Fruit fly (Drosophila melanogaster) whole organism, embryonic: Measurements from ENCODE around the gene Chchd2.

Experiments used
- Abd-B ChIP-seq: fragments of 200-800 bp; sonication (Bioruptor generic); optimal IDR thresholded peaks from 2 replicates; lab custom pipeline; 2018; ENCODE audit warnings: missing biosample characterization, mild to moderate bottlenecking, missing genetic modification characterization, moderate library complexity
- Aef1 ChIP-seq: fragments of 200-800 bp; sonication (Bioruptor generic); IDR thresholded peaks from 3 replicates; pipeline ENCODE4 v1.3.6; 2022; ENCODE audit warnings: missing biosample characterization, missing genetic modification characterization
- Asciz ChIP-seq: fragments of 200-800 bp; sonication (Bioruptor generic); optimal IDR thresholded peaks from 2 replicates; lab custom pipeline; 2017; ENCODE audit warnings: missing biosample characterization, mild to moderate bottlenecking, missing genetic modification characterization, missing genetic modification reagents
- Atf3 ChIP-seq: fragments of 200-800 bp; sonication (Bioruptor generic); optimal IDR thresholded peaks from 3 replicates; lab custom pipeline; 2016; ENCODE audit warnings: missing biosample characterization, missing genetic modification characterization
- Awh ChIP-seq: fragments of 200-800 bp; sonication (Bioruptor generic); IDR thresholded peaks from 2 replicates; pipeline ENCODE4, ENCODE4 v1.3.6; 2022; ENCODE audit warnings: missing biosample characterization, missing genetic modification characterization
- Bdp1 ChIP-seq: fragments of 200-800 bp; sonication (Bioruptor generic); optimal IDR thresholded peaks from 3 replicates; lab custom pipeline; 2016; ENCODE audit warnings: missing biosample characterization, missing genetic modification characterization
- CG11085 ChIP-seq: fragments of 200-800 bp; sonication (Bioruptor generic); IDR thresholded peaks from 2 replicates; pipeline ENCODE4 v1.3.6; 2022; ENCODE audit warnings: missing biosample characterization, missing genetic modification characterization
- CG11560 ChIP-seq: fragments of 200-800 bp; sonication (Bioruptor generic); IDR thresholded peaks from 3 replicates; pipeline ENCODE4 v1.3.6; 2022; ENCODE audit warnings: missing biosample characterization, missing genetic modification characterization
- CG11696 ChIP-seq: fragments of 200-800 bp; sonication (Bioruptor generic); IDR thresholded peaks from 2 replicates; pipeline ENCODE4 v1.3.6; 2022; ENCODE audit warnings: missing biosample characterization, missing genetic modification characterization
- CG11723 ChIP-seq: fragments of 200-800 bp; sonication (Bioruptor generic); optimal IDR thresholded peaks from 2 replicates; lab custom pipeline; 2017; ENCODE audit warnings: missing biosample characterization, mild to moderate bottlenecking, missing genetic modification characterization
- CG1233 ChIP-seq: fragments of 200-800 bp; sonication (Bioruptor generic); optimal IDR thresholded peaks from 4 replicates; lab custom pipeline; 2018; ENCODE audit warnings: missing biosample characterization, mild to moderate bottlenecking, missing genetic modification characterization
- CG14014 ChIP-seq: fragments of 200-800 bp; sonication (Bioruptor generic); IDR thresholded peaks from 2 replicates; pipeline ENCODE4 v1.3.6; 2022; ENCODE audit warnings: missing biosample characterization, missing genetic modification characterization
- CG14965 ChIP-seq: fragments of 200-800 bp; sonication (Bioruptor generic); optimal IDR thresholded peaks from 2 replicates; lab custom pipeline; 2016; ENCODE audit warnings: missing biosample characterization, missing genetic modification characterization, borderline replicate concordance
- CG1529 ChIP-seq: fragments of 200-800 bp; sonication (Bioruptor generic); optimal IDR thresholded peaks from 3 replicates; lab custom pipeline; 2018; ENCODE audit warnings: missing biosample characterization, missing genetic modification characterization
- CG16779 ChIP-seq: fragments of 200-800 bp; sonication (Bioruptor generic); IDR thresholded peaks from 2 replicates; pipeline ENCODE4 v1.3.6; 2022; ENCODE audit warnings: missing biosample characterization, missing genetic modification characterization
- CG42726 ChIP-seq: fragments of 200-800 bp; sonication (Bioruptor generic); IDR thresholded peaks from 2 replicates; pipeline ENCODE4 v1.3.6; 2022; ENCODE audit warnings: missing biosample characterization, missing genetic modification characterization; ENCODE audit not compliant: partially characterized antibody
- CG4617 ChIP-seq: fragments of 200-800 bp; sonication (Bioruptor generic); optimal IDR thresholded peaks from 3 replicates; lab custom pipeline; 2016; ENCODE audit warnings: missing biosample characterization, missing genetic modification characterization, borderline replicate concordance
- CG6254 ChIP-seq: fragments of 200-800 bp; sonication (Bioruptor generic); optimal IDR thresholded peaks from 3 replicates; lab custom pipeline; 2017; ENCODE audit warnings: mild to moderate bottlenecking, missing biosample characterization, missing genetic modification reagents, missing genetic modification characterization
- CG6272 ChIP-seq: fragments of 200-800 bp; sonication (Bioruptor generic); IDR thresholded peaks from 2 replicates; pipeline ENCODE4 v1.3.6; 2022; ENCODE audit warnings: missing biosample characterization, missing genetic modification characterization
- CG7786 ChIP-seq: fragments of 200-800 bp; sonication (Bioruptor generic); optimal IDR thresholded peaks from 2 replicates; lab custom pipeline; 2016; ENCODE audit warnings: missing biosample characterization, missing genetic modification characterization
- CG8290 ChIP-seq, 3 experiments: fragments of 200-800 bp; sonication (Bioruptor generic); optimal IDR thresholded peaks; 2 replicates each; lab custom pipeline; 2016 to 2019; ENCODE audit warnings: missing biosample characterization in 3 of 3, missing genetic modification characterization in 3 of 3, mild to moderate bottlenecking in 2 of 3, moderate library complexity in 1 of 3
- Camta ChIP-seq: fragments of 200-800 bp; sonication (Bioruptor generic); optimal IDR thresholded peaks from 2 replicates; lab custom pipeline; 2016; ENCODE audit warnings: missing biosample characterization, missing genetic modification characterization
- CoRest ChIP-seq: fragments of 200-800 bp; sonication (Bioruptor generic); optimal IDR thresholded peaks from 3 replicates; lab custom pipeline; 2018; ENCODE audit warnings: missing biosample characterization, mild to moderate bottlenecking, missing genetic modification characterization, moderate library complexity
- Hr39 ChIP-seq: fragments of >200 bp; optimal IDR thresholded peaks from 2 replicates; lab custom pipeline; 2017
- Hr51 ChIP-seq, 2 experiments: fragments of 200-800 bp; sonication (Bioruptor generic); optimal IDR thresholded peaks; 2 replicates in 1 of 2; 3 replicates in 1 of 2; lab custom pipeline; 2016 to 2018; ENCODE audit warnings: missing biosample characterization in 2 of 2, missing genetic modification characterization in 2 of 2, mild to moderate bottlenecking in 1 of 2, moderate library complexity in 1 of 2
- Kr ChIP-seq: fragments of 200-800 bp; sonication (Bioruptor generic); optimal IDR thresholded peaks from 2 replicates; lab custom pipeline; 2017; ENCODE audit warnings: missing biosample characterization, mild to moderate bottlenecking, missing genetic modification characterization
- Myb ChIP-seq: fragments of 200-800 bp; sonication (Bioruptor generic); optimal IDR thresholded peaks from 2 replicates; lab custom pipeline; 2016; ENCODE audit warnings: missing biosample characterization, missing genetic modification characterization
- Nf-YA ChIP-seq: fragments of 200-800 bp; sonication (Bioruptor generic); IDR thresholded peaks from 2 replicates; pipeline ENCODE4 v1.3.6; 2022; ENCODE audit warnings: missing biosample characterization, missing genetic modification characterization
- Oli ChIP-seq: fragments of 200-800 bp; sonication (Bioruptor generic); optimal IDR thresholded peaks from 2 replicates; lab custom pipeline; 2018; ENCODE audit warnings: missing biosample characterization, mild to moderate bottlenecking, missing genetic modification characterization, moderate library complexity
- Ptx1 ChIP-seq: fragments of 200-800 bp; sonication (Bioruptor generic); IDR thresholded peaks from 2 replicates; pipeline ENCODE4 v1.3.6; 2022; ENCODE audit warnings: missing biosample characterization, missing genetic modification characterization
- Rfx ChIP-seq: fragments of 200-800 bp; sonication (Bioruptor generic); IDR thresholded peaks from 2 replicates; pipeline ENCODE4 v1.3.6; 2022; ENCODE audit warnings: missing biosample characterization, missing genetic modification characterization
- Six4 ChIP-seq: fragments of 200-800 bp; sonication (Bioruptor generic); optimal IDR thresholded peaks from 2 replicates; lab custom pipeline; 2016; ENCODE audit warnings: missing biosample characterization, missing genetic modification characterization
- ab ChIP-seq: fragments of 200-800 bp; sonication (Bioruptor generic); optimal IDR thresholded peaks from 2 replicates; lab custom pipeline; 2016; ENCODE audit warnings: missing biosample characterization, missing genetic modification characterization
- ato ChIP-seq: fragments of 200-800 bp; sonication (Bioruptor generic); IDR thresholded peaks from 2 replicates; pipeline ENCODE4 v1.3.6; 2022; ENCODE audit warnings: missing biosample characterization, missing genetic modification characterization; ENCODE audit not compliant: partially characterized antibody
- caup ChIP-seq: fragments of 200-800 bp; sonication (Bioruptor generic); optimal IDR thresholded peaks from 3 replicates; lab custom pipeline; 2017; ENCODE audit warnings: missing biosample characterization, mild to moderate bottlenecking, missing genetic modification characterization, moderate library complexity; ENCODE audit not compliant: severe bottlenecking
- dan ChIP-seq: fragments of 200-800 bp; sonication (Bioruptor generic); IDR thresholded peaks from 2 replicates; pipeline ENCODE4 v1.3.6; 2022; ENCODE audit warnings: missing biosample characterization, missing genetic modification characterization
- disco-r ChIP-seq: fragments of 200-800 bp; sonication (Bioruptor generic); optimal IDR thresholded peaks from 2 replicates; lab custom pipeline; 2016; ENCODE audit warnings: missing biosample characterization, missing genetic modification characterization
- dysf ChIP-seq: fragments of 200-800 bp; sonication (Bioruptor generic); IDR thresholded peaks from 3 replicates; pipeline ENCODE4 v1.3.6; 2022; ENCODE audit warnings: missing biosample characterization, missing genetic modification characterization
- fd3F ChIP-seq: fragments of 200-800 bp; sonication (Bioruptor generic); optimal IDR thresholded peaks from 2 replicates; lab custom pipeline; 2018; ENCODE audit warnings: missing biosample characterization, mild to moderate bottlenecking, missing genetic modification characterization, moderate library complexity
- fu2 ChIP-seq: fragments of 200-800 bp; sonication (Bioruptor generic); optimal IDR thresholded peaks from 2 replicates; lab custom pipeline; 2016; ENCODE audit warnings: missing biosample characterization, missing genetic modification characterization
- gt ChIP-seq: fragments of 200-800 bp; sonication (Bioruptor generic); IDR thresholded peaks from 2 replicates; pipeline ENCODE4 v1.3.6; 2022; ENCODE audit warnings: missing biosample characterization, missing genetic modification characterization
- hb ChIP-seq: fragments of 200-800 bp; sonication (Bioruptor generic); IDR thresholded peaks from 3 replicates; pipeline ENCODE4 v1.3.6; 2022; ENCODE audit warnings: missing biosample characterization, missing genetic modification characterization; ENCODE audit not compliant: partially characterized antibody
- jing ChIP-seq: fragments of 200-800 bp; sonication (Bioruptor generic); optimal IDR thresholded peaks from 2 replicates; lab custom pipeline; 2018; ENCODE audit warnings: missing biosample characterization, mild to moderate bottlenecking, missing genetic modification characterization
- klu ChIP-seq: fragments of 200-800 bp; sonication (Bioruptor generic); IDR thresholded peaks from 2 replicates; pipeline ENCODE4 v1.3.6; 2022; ENCODE audit warnings: missing biosample characterization, missing genetic modification characterization
- shn ChIP-seq: fragments of 200-800 bp; sonication (Bioruptor generic); optimal IDR thresholded peaks from 3 replicates; lab custom pipeline; 2016; ENCODE audit warnings: missing biosample characterization, missing genetic modification characterization
- sisA ChIP-seq: fragments of 200-800 bp; sonication (Bioruptor generic); IDR thresholded peaks from 2 replicates; pipeline ENCODE4 v1.3.6; 2022; ENCODE audit warnings: missing biosample characterization, missing genetic modification characterization
- slbo ChIP-seq: fragments of 200-800 bp; sonication (Bioruptor generic); IDR thresholded peaks from 2 replicates; pipeline ENCODE4 v1.3.6; 2022; ENCODE audit warnings: missing biosample characterization, missing genetic modification characterization
- slp2 ChIP-seq: fragments of 200-800 bp; sonication (Bioruptor generic); optimal IDR thresholded peaks from 2 replicates; lab custom pipeline; 2016; ENCODE audit warnings: missing biosample characterization, missing genetic modification characterization
- tup ChIP-seq: fragments of 200-800 bp; sonication (Bioruptor generic); optimal IDR thresholded peaks from 2 replicates; lab custom pipeline; 2016; ENCODE audit warnings: missing biosample characterization, mild to moderate bottlenecking, missing genetic modification characterization, moderate library complexity
- vnd ChIP-seq: fragments of 200-800 bp; sonication (Bioruptor generic); IDR thresholded peaks from 3 replicates; pipeline ENCODE4 v1.3.6; 2022; ENCODE audit warnings: missing biosample characterization, missing genetic modification characterization; ENCODE audit not compliant: partially characterized antibody
- z ChIP-seq: fragments of 200-800 bp; sonication (Bioruptor generic); IDR thresholded peaks from 3 replicates; pipeline ENCODE4 v1.3.6; 2022; ENCODE audit warnings: missing biosample characterization, missing genetic modification characterization

The Chchd2 gene

dm6 chrX:17142940-17143534 is 5.8 kb upstream of the Chchd2 start, which contains the start of the genes mei-217 and mei-218 (continued):
- no peak for TF ChIP-seq Oli (tag; lab: Kevin White, UChicago)
- no peak for TF ChIP-seq CG11085
- no peak for TF ChIP-seq tup (GFP tag; lab: Kevin White, UChicago)
- TF ChIP-seq slp2 (GFP tag; lab: Kevin White, UChicago): no peak
- TF ChIP-seq CG1233: no peak
- TF ChIP-seq Aef1 (GFP tag; lab: Robert Waterston, UW): 0 out of 3 replicates have a peak, but pooled peaks have one; percentile 20
- TF ChIP-seq Nf-YA (GFP tag; lab: Robert Waterston, UW): no peak
- TF ChIP-seq CG11696 (GFP tag; lab: Robert Waterston, UW): no peak
- TF ChIP-seq CG4617 (GFP tag; lab: Kevin White, UChicago): peak; percentile 4
- no peak for TF ChIP-seq klu (GFP tag; lab: Robert Waterston, UW)
- TF ChIP-seq Six4 (GFP tag; lab: Kevin White, UChicago): no peak
- no peak for TF ChIP-seq z (GFP tag; lab: Robert Waterston, UW)
- TF ChIP-seq CG8290 (GFP tag; optimal IDR thresholded peaks at IDR 0.05; lab: Kevin White, UChicago): no peak
- TF ChIP-seq CG8290 (tag; optimal IDR thresholded peaks at IDR 0.05; lab: Kevin White, UChicago): no peak
- TF ChIP-seq CG1529 (GFP tag; lab: Kevin White, UChicago): no peak
- no peak for TF ChIP-seq ato
- no peak for TF ChIP-seq fu2 (GFP tag; lab: Kevin White, UChicago)
- TF ChIP-seq caup (GFP tag; lab: Kevin White, UChicago): no peak
- TF ChIP-seq Hr39 (lab: Kevin White, UChicago): no peak
- no peak for TF ChIP-seq CG16779 (GFP tag; lab: Robert Waterston, UW)
- peak; percentile 1 for TF ChIP-seq Myb (GFP tag; lab: Kevin White, UChicago)
- no peak for TF ChIP-seq jing (GFP tag; lab: Kevin White, UChicago)
- no peak for TF ChIP-seq Ptx1 (GFP tag; lab: Robert Waterston, UW)
- no peak for TF ChIP-seq Bdp1
- TF ChIP-seq gt: no peak
- no peak for TF ChIP-seq Asciz (GFP tag; lab: Kevin White, UChicago)
- TF ChIP-seq dan (GFP tag; lab: Robert Waterston, UW): no peak
- no peak for TF ChIP-seq CG11560 (tag; lab: Robert Waterston, UW)
- no peak for TF ChIP-seq CG7786 (GFP tag; lab: Kevin White, UChicago)
- no peak for TF ChIP-seq ab
- no peak for TF ChIP-seq CG6272 (GFP tag; lab: Robert Waterston, UW)
- no peak for TF ChIP-seq CoRest (tag; lab: Kevin White, UChicago)
- no peak for TF ChIP-seq CG42726
- peak; percentile 61 for TF ChIP-seq slbo (GFP tag; lab: Robert Waterston, UW)
- TF ChIP-seq sisA (GFP tag; lab: Robert Waterston, UW): no peak
- TF ChIP-seq Atf3 (GFP tag; lab: Kevin White, UChicago): no peak
- peak; percentile 56; the same call in 1 of the 3 replicates for TF ChIP-seq hb (GFP tag; lab: Robert Waterston, UW)
- TF ChIP-seq Hr51 (GFP tag; optimal IDR thresholded peaks at IDR 0.05; lab: Kevin White, UChicago): no peak
- no peak for TF ChIP-seq shn
- 0 out of 3 replicates have a peak, but pooled peaks have one; percentile 20 for TF ChIP-seq dysf (GFP tag; lab: Robert Waterston, UW)
- no peak for TF ChIP-seq CG14014 (GFP tag; lab: Robert Waterston, UW)
- TF ChIP-seq CG14965: no peak
- TF ChIP-seq CG11723 (GFP tag; lab: Kevin White, UChicago): no peak
- TF ChIP-seq Camta: no peak
- TF ChIP-seq Rfx (GFP tag; lab: Robert Waterston, UW): 0 out of 2 replicates have a peak, but pooled peaks have one; percentile 36
- TF ChIP-seq vnd (GFP tag; lab: Robert Waterston, UW): peak; percentile 67
- TF ChIP-seq CG6254 (GFP tag; lab: Kevin White, UChicago): no peak
- TF ChIP-seq disco-r: no peak
- TF ChIP-seq Awh: no peak
- TF ChIP-seq fd3F (GFP tag; lab: Kevin White, UChicago): no peak
- no peak for TF ChIP-seq Kr
- no peak for TF ChIP-seq Abd-B (GFP tag; lab: Kevin White, UChicago)
